Fruit fly (Drosophila melanogaster) whole organism: ENCODE measurements around the gene PK2-R1.

ENCODE experiments used
- CG8478 ChIP-seq: fragments of >200 bp; optimal IDR thresholded peaks from 2 replicates; lab custom pipeline; 2018; ENCODE audit warnings: inconsistent platforms
- Dll ChIP-seq: fragments of >200 bp; optimal IDR thresholded peaks from 2 replicates; lab custom pipeline; 2017
- EcR ChIP-seq, 2 experiments: fragments of >200 bp; optimal IDR thresholded peaks; 2 replicates each; lab custom pipeline; 2017; ENCODE audit warnings: missing biosample characterization in 2 of 2, missing genetic modification characterization in 2 of 2, missing genetic modification reagents in 2 of 2
- pan ChIP-seq: fragments of >200 bp; optimal IDR thresholded peaks from 2 replicates; lab custom pipeline; 2017
- psq ChIP-seq: fragments of >200 bp; optimal IDR thresholded peaks from 2 replicates; lab custom pipeline; 2017
- usp ChIP-seq: fragments of >200 bp; optimal IDR thresholded peaks from 2 replicates; lab custom pipeline; 2017; ENCODE audit warnings: missing biosample characterization, missing genetic modification characterization, mixed read lengths

Gene PK2-R1

DNA sequence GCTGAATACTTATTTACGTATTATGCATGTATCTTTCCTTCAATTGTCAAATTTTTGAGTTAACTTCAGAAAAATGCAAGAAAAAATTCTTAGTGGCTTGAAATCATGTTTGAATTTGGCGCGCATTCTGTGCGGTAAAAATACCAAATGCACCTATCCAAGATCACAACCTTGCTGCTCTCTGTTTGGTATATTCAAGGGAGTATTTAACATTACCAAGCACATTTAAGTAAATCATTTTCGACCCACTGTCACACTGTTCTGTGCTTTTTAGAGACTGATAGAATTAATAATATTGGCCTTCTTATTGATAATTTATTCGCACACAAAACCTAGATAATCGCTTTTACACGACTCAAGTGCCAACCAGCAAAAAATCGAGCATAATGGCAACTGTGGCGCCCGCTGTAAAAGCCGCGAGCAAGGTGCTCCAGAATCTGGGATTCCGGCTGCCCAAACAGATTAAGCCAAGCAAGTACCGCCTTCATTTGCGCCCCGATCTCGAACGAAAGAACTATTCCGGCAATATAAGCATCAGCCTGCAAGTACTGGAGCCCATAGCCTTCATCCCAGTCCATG lies 28.9 kb upstream of the PK2-R1 start:
- TF ChIP-seq psq (lab: Kevin White, UChicago) (no peak), EcR (GFP tag; optimal IDR thresholded peaks at IDR 0.05; lab: Kevin White, UChicago) (no peak), pan (no peak), usp (GFP tag; lab: Kevin White, UChicago) (no peak), Dll (lab: Kevin White, UChicago) (no peak), CG8478 (no peak)

DNA sequence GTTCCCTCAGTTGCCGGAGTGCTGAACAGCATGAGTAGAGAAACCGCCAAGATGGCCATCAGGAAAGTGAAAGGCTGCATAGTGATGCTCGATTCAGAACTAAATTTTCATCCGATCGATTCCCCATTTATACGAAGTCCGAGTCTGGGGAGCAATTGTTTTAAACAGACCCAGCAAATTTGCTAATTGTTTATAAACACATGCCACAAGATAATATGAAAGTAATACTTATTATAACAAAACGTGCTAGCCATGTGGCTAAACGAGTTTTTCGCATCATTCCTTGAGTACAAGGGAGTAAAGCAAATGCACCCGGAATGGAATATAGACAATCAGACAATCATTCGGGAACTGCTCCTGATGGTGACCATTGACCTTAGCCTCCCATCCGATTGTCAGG lies 25.0 kb upstream of the PK2-R1 start, which contains the start of gene CG44142:
Gene CG44142 (minus strand): TSS at position 101 of the 400 bp plus-strand sequence.
- no peak for TF ChIP-seq CG8478
- TF ChIP-seq Dll (lab: Kevin White, UChicago): no peak
- no peak for TF ChIP-seq pan
- no peak for TF ChIP-seq psq (lab: Kevin White, UChicago)
- no peak for TF ChIP-seq usp (GFP tag; lab: Kevin White, UChicago)
- no peak for TF ChIP-seq EcR (GFP tag; optimal IDR thresholded peaks at IDR 0.05; lab: Kevin White, UChicago)

DNA sequence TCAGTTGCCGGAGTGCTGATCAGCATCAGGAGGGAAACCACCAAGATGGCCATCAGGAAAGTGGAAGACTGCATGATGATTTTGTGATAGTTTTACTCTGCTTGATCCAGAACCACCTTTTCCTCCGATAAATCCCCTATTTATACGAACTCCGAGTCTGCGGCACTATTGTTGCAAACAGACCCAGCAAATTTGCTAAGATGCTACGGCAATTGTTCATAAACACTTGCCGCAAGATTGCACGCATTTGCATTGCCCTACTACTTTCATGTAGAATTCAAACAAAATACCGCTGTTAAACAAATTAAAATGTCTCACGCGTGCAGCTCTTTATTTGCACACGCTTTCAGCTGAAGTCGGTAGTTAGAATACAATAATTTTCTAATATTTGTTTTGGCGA lies 19.0 kb upstream of the PK2-R1 start, which contains the start of gene CG45080:
Gene CG45080 (minus strand): TSS at position 101 of the 400 bp plus-strand sequence.
- no peak for TF ChIP-seq usp (GFP tag; lab: Kevin White, UChicago)
- no peak for TF ChIP-seq EcR (GFP tag; optimal IDR thresholded peaks at IDR 0.05; lab: Kevin White, UChicago)
- no peak for TF ChIP-seq CG8478
- TF ChIP-seq pan: no peak
- no peak for TF ChIP-seq psq (lab: Kevin White, UChicago)
- TF ChIP-seq Dll (lab: Kevin White, UChicago): no peak

DNA sequence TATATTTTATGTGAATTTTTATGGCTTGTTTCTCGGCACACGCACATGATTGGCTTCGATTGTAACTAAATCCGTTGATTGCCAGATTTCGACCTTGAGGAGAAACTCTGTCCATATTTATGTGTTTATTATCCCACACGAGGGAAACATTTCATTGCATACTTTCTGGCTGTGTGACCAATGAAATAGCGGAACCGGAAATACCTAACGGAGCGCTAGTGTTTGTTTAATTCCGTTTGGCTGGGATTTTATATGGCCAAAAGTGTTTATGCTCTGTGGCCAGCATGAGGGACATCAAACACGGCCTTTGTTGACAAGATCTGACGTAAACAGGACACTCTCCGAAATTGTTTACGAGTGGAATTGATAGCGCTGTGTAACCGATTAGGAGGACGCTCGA lies 18.3 kb upstream of the PK2-R1 start:
- TF ChIP-seq EcR (GFP tag; optimal IDR thresholded peaks at IDR 0.05; lab: Kevin White, UChicago): no peak
- TF ChIP-seq pan: no peak
- TF ChIP-seq CG8478: no peak
- no peak for TF ChIP-seq usp (GFP tag; lab: Kevin White, UChicago)
- no peak for TF ChIP-seq psq (lab: Kevin White, UChicago)
- no peak for TF ChIP-seq Dll (lab: Kevin White, UChicago)

DNA sequence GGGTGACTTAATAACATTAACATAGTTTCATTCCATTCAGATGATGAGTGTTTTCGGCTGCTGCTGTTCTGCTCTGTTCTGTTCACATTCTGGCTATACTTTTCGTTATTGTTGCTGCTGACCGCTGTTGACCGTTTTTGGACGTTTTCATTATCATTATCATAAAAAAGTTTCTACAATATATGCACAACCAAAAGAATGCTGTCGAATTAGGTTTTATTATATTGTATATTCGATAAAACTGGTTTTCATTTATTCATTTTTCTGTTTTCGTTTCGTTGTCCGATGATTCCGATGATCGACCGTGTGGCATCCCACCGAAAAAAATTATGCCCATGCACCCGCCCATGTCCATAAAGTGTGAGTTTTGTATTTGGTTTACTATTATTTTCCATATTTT lies 5.1 kb upstream of the PK2-R1 start:
- no peak for TF ChIP-seq usp (GFP tag; lab: Kevin White, UChicago)
- no peak for TF ChIP-seq psq (lab: Kevin White, UChicago)
- TF ChIP-seq Dll (lab: Kevin White, UChicago): no peak
- no peak for TF ChIP-seq CG8478
- no peak for TF ChIP-seq pan
- no peak for TF ChIP-seq EcR (GFP tag; optimal IDR thresholded peaks at IDR 0.05; lab: Kevin White, UChicago)

DNA sequence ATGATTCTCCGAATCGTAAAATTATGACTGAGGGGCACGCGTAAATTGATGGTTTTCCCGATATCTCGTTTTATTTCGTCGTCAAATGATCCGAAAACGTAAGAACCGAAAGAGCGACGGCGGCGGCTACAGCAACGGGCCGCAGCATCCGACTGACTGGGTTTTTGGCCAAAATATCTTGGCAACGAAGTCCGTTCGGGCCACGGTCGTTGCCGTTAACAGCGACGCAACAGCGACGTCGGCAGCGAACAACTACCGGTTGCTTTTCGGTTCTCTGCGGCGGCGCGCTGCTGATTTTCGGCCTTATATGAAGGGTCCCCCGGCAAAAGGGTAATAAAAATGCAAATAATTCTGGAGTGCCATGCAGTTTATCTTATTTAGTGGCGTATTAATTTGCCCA lies 4.1 kb upstream of the PK2-R1 start, which contains the start of gene PK2-R2:
Gene PK2-R2 (minus strand): TSS at position 160 of the 400 bp plus-strand sequence.
- no peak for TF ChIP-seq pan
- TF ChIP-seq CG8478: no peak
- TF ChIP-seq Dll (lab: Kevin White, UChicago): no peak
- TF ChIP-seq EcR (GFP tag; optimal IDR thresholded peaks at IDR 0.05; lab: Kevin White, UChicago): no peak
- TF ChIP-seq usp (GFP tag; lab: Kevin White, UChicago): no peak
- TF ChIP-seq psq (lab: Kevin White, UChicago): no peak

DNA sequence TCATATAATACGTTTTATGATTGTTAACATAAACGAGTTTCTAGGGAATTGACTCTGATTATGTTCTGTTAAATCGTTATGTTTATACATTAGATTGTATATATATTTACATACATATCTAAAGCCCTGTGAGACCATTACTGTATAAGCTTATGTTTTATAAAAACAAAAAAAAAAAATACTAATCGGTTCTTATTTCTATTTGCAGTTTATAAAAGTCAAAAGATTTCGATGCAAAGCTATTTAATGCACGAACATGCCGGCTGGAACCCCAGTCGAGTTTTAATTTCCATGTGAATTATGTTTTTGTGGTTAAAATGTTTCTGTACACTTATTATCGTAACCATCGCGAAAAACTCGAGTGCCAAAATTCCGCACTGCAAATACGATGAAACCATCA lies 15.2 kb downstream of the PK2-R1 start, which contains the start of gene mthl12:
Gene mthl12 (plus strand): TSS at position 301 of the 400 bp plus-strand sequence.
- TF ChIP-seq usp (GFP tag; lab: Kevin White, UChicago): no peak
- no peak for TF ChIP-seq psq (lab: Kevin White, UChicago)
- TF ChIP-seq EcR (GFP tag; optimal IDR thresholded peaks at IDR 0.05; lab: Kevin White, UChicago): no peak
- TF ChIP-seq Dll (lab: Kevin White, UChicago): no peak

DNA sequence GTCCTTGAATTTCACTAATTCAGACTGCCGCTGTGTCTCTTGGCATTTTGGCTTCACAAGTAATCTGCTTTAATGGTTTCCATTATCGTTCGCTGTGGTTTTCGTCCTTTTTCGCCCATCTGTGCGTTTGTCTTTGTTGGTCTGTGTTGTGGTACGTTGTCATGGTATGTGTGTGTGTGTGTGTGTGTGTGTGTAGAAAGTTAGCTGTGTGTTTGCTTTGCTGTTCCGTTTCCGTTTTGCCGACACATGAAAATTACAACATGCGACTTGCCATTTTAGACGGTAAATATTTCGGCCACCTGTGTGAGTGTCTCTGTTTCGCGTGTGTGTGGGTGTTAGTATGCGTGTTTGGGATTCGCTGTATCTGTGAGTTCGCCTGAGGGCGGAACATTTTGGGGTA lies 18.8 kb downstream of the PK2-R1 start:
- TF ChIP-seq Dll (lab: Kevin White, UChicago) (no peak), usp (GFP tag; lab: Kevin White, UChicago) (no peak), psq (lab: Kevin White, UChicago) (no peak), pan (no peak), EcR (GFP tag; optimal IDR thresholded peaks at IDR 0.05; lab: Kevin White, UChicago) (no peak), CG8478 (no peak)

DNA sequence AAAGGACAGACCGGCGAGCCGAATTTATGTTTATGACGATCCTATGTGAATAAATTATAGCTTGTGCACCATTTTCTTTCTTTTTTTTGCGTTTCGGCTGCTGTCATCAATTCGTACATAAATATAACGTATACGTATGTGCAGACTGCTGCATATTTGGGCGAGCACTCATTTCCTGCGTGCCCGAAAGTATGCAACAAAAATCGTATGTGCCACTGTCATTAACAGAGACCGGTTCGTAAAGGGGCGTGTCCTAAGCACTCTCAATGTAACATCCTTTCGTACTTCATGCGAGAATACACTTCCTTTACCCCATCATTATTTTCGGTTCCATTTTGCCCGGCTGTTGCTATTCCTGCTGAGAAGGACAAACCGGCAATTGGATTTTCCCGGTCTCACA lies 22.0 kb downstream of the PK2-R1 start:
- TF ChIP-seq pan (no peak), CG8478 (no peak), usp (GFP tag; lab: Kevin White, UChicago) (no peak), Dll (lab: Kevin White, UChicago) (no peak), EcR (GFP tag; optimal IDR thresholded peaks at IDR 0.05; lab: Kevin White, UChicago) (no peak), psq (lab: Kevin White, UChicago) (no peak)

DNA sequence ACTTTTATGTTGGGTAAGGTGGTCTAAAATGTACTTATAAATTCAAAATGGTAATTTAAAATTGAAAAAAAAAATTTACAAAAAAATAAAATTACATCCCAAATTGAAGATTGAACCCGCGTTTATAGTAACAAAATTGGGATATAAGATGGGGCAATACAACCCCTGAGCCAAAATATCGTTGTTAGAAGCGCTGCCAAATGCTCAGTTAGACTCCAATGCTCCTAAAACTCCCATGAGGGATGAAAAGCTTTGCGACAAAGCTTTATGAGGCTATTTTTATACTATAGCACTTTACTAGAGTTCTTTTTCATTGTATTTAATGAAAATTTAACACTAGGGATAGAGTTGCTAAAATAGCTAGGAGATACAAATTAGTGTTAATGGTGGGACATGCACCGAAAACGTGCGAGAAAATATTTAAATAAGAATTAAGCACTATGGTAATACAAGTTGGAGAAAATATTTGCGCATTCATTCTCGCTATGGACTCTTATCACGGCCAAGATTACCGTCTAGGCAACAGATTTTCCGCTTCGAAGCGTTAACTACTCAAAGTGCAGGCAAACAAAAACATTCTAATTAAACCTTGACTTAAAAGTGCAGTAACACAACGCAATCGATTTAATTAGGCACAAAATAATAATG lies 25.3 kb downstream of the PK2-R1 start:
- no peak for TF ChIP-seq usp (GFP tag; lab: Kevin White, UChicago)
- TF ChIP-seq CG8478: no peak
- no peak for TF ChIP-seq Dll (lab: Kevin White, UChicago)
- no peak for TF ChIP-seq EcR (GFP tag; optimal IDR thresholded peaks at IDR 0.05; lab: Kevin White, UChicago)
- no peak for TF ChIP-seq psq (lab: Kevin White, UChicago)
- TF ChIP-seq pan: no peak

DNA sequence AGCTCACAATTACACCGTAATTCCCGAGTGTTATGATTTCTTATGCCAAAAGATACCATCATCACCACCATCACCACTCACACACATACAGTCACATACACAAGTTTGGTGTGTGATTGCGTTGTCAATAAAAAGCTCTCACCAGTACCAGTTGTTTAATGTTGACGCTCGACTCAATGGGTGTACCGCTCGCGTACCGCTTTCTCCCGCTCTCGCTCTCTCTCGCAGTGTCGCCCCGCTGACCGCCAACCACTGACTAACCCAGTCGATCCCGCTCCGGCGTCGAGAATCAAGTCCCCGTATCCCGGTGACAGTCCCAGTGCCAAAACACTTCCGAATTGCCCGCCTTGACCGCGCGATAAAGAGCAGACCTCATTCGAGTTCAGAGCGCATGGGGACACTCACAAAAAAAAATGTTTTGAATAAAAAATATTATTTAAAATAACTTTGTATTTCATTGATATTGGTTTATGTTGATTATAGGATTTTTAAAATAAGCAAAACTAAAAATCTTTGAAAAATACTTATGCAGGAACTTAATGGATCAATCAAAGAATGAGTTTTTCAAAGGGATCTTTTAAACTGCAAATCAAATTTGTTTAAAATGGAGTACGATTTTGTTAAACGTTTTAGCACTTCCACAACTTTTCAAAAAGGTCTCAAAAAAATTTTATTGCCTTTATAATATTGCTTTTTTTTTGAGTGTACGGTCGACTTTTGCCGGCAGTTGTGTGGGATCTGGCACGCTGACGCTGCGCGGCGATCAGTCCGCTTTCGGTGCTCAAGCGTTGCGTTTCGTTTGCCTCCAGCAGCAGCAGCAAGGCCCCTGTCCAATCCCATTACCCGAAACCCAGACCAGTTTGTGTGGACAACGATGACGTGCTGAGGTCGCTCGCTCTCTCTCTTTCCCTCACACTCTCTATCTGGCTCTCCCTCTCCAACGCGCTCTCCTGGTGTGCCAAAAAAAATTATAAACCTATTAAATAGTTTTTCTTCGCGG lies 26.3 kb downstream of the PK2-R1 start, which contains the start of gene Dic1:
Gene Dic1 (plus strand): TSS at position 764 of the 1,000 bp plus-strand sequence.
- TF ChIP-seq Dll (lab: Kevin White, UChicago) (peak; percentile 90), usp (GFP tag; lab: Kevin White, UChicago) (no peak)
